Fruit fly (Drosophila melanogaster) whole organism, embryonic: ENCODE results near the gene Drgx.

ENCODE experiments used
- Adf1 ChIP-seq: fragments of 200-800 bp; sonication (Bioruptor generic); IDR thresholded peaks from 2 replicates; pipeline ENCODE4 v1.3.6; 2022; ENCODE audit warnings: missing biosample characterization, missing genetic modification characterization
- Aef1 ChIP-seq: fragments of 200-800 bp; sonication (Bioruptor generic); IDR thresholded peaks from 3 replicates; pipeline ENCODE4 v1.3.6; 2022; ENCODE audit warnings: missing biosample characterization, missing genetic modification characterization
- Antp ChIP-seq: fragments of 200-800 bp; sonication (Bioruptor generic); optimal IDR thresholded peaks from 3 replicates; lab custom pipeline; 2016; ENCODE audit warnings: missing biosample characterization, missing genetic modification characterization
- B-H2 ChIP-seq: fragments of 200-800 bp; sonication (Bioruptor generic); optimal IDR thresholded peaks from 2 replicates; lab custom pipeline; 2018; ENCODE audit warnings: missing biosample characterization, mild to moderate bottlenecking, missing genetic modification characterization
- BEAF-32 ChIP-seq: fragments of 200-800 bp; sonication (Bioruptor generic); optimal IDR thresholded peaks from 3 replicates; lab custom pipeline; 2017; ENCODE audit warnings: missing biosample characterization, missing genetic modification characterization, mild to moderate bottlenecking, moderate library complexity, missing genetic modification reagents
- Bgb ChIP-seq: fragments of 200-800 bp; sonication (Bioruptor generic); IDR thresholded peaks from 2 replicates; pipeline ENCODE4 v1.3.6; 2022; ENCODE audit warnings: missing biosample characterization, missing genetic modification characterization; ENCODE audit not compliant: partially characterized antibody
- BtbVII ChIP-seq: fragments of 200-800 bp; sonication (Bioruptor generic); optimal IDR thresholded peaks from 3 replicates; lab custom pipeline; 2017; ENCODE audit warnings: missing biosample characterization, mild to moderate bottlenecking, missing genetic modification characterization
- CG10147 ChIP-seq: fragments of 200-800 bp; sonication (Bioruptor generic); optimal IDR thresholded peaks from 2 replicates; lab custom pipeline; 2019; ENCODE audit warnings: missing biosample characterization, mild to moderate bottlenecking, missing genetic modification characterization, moderate library complexity
- CG13296 ChIP-seq: fragments of 200-800 bp; sonication (Bioruptor generic); optimal IDR thresholded peaks from 3 replicates; lab custom pipeline; 2018; ENCODE audit warnings: missing biosample characterization, mild to moderate bottlenecking, missing genetic modification characterization
- CG14710 ChIP-seq: fragments of 200-800 bp; sonication (Bioruptor generic); optimal IDR thresholded peaks from 3 replicates; lab custom pipeline; 2019; ENCODE audit warnings: missing biosample characterization, mild to moderate bottlenecking, missing genetic modification characterization, moderate library complexity
- CG15269 ChIP-seq: fragments of 200-800 bp; sonication (Bioruptor generic); optimal IDR thresholded peaks from 2 replicates; lab custom pipeline; 2018; ENCODE audit warnings: missing biosample characterization, mild to moderate bottlenecking, missing genetic modification characterization, moderate library complexity
- CG1529 ChIP-seq: fragments of 200-800 bp; sonication (Bioruptor generic); optimal IDR thresholded peaks from 3 replicates; lab custom pipeline; 2018; ENCODE audit warnings: missing biosample characterization, missing genetic modification characterization
- CG1602 ChIP-seq: fragments of 200-800 bp; sonication (Bioruptor generic); optimal IDR thresholded peaks from 3 replicates; lab custom pipeline; 2016; ENCODE audit warnings: missing biosample characterization, missing genetic modification characterization
- CG16815 ChIP-seq: fragments of 200-800 bp; sonication (Bioruptor generic); optimal IDR thresholded peaks from 3 replicates; lab custom pipeline; 2017; ENCODE audit warnings: missing biosample characterization, mild to moderate bottlenecking, missing genetic modification characterization
- CG18262 ChIP-seq: fragments of 200-800 bp; optimal IDR thresholded peaks from 3 replicates; lab custom pipeline; 2019; ENCODE audit warnings: missing biosample characterization, mild to moderate bottlenecking, missing genetic modification characterization, moderate library complexity
- CG2199 ChIP-seq: fragments of 200-800 bp; sonication (Bioruptor generic); IDR thresholded peaks from 3 replicates; pipeline ENCODE4 v1.3.6; 2022; ENCODE audit warnings: missing biosample characterization, missing genetic modification characterization
- CG2678 ChIP-seq: fragments of 200-800 bp; sonication (Bioruptor generic); optimal IDR thresholded peaks from 3 replicates; lab custom pipeline; 2019; ENCODE audit warnings: missing biosample characterization, mild to moderate bottlenecking, missing genetic modification characterization, moderate library complexity
- CG3407 ChIP-seq: fragments of 200-800 bp; sonication (Bioruptor generic); optimal IDR thresholded peaks from 2 replicates; lab custom pipeline; 2018; ENCODE audit warnings: missing biosample characterization, mild to moderate bottlenecking, missing genetic modification characterization
- CG3838 ChIP-seq: fragments of 200-800 bp; sonication (Bioruptor generic); optimal IDR thresholded peaks from 3 replicates; lab custom pipeline; 2016; ENCODE audit warnings: missing biosample characterization, missing genetic modification characterization
- CG6272 ChIP-seq: fragments of 200-800 bp; sonication (Bioruptor generic); IDR thresholded peaks from 2 replicates; pipeline ENCODE4 v1.3.6; 2022; ENCODE audit warnings: missing biosample characterization, missing genetic modification characterization
- CG6654 ChIP-seq: fragments of 200-800 bp; sonication (Bioruptor generic); optimal IDR thresholded peaks from 2 replicates; lab custom pipeline; 2017; ENCODE audit warnings: missing biosample characterization, mild to moderate bottlenecking, missing genetic modification characterization
- CG8089 ChIP-seq: fragments of 200-800 bp; sonication (Bioruptor generic); optimal IDR thresholded peaks from 3 replicates; lab custom pipeline; 2016; ENCODE audit warnings: missing biosample characterization, missing genetic modification characterization
- CG8924 ChIP-seq: fragments of 200-800 bp; optimal IDR thresholded peaks from 3 replicates; lab custom pipeline; 2019; ENCODE audit warnings: missing biosample characterization, mild to moderate bottlenecking, missing genetic modification characterization, moderate library complexity
- CG9876 ChIP-seq: fragments of 200-800 bp; sonication (Bioruptor generic); optimal IDR thresholded peaks from 2 replicates; lab custom pipeline; 2016; ENCODE audit warnings: missing biosample characterization, missing genetic modification characterization
- CHES-1-like ChIP-seq: fragments of 200-800 bp; sonication (Bioruptor generic); optimal IDR thresholded peaks from 2 replicates; lab custom pipeline; 2016; ENCODE audit warnings: missing biosample characterization, missing genetic modification characterization
- Eip74EF ChIP-seq, 2 experiments: fragments of 200-800 bp in 1 of 2; fragments of >200 bp in 1 of 2; sonication (Bioruptor generic) in 1 of 2; optimal IDR thresholded peaks; 2 replicates each; lab custom pipeline; 2017 to 2019; ENCODE audit warnings: missing biosample characterization in 2 of 2, missing genetic modification characterization in 2 of 2, mild to moderate bottlenecking in 1 of 2, moderate library complexity in 1 of 2
- GATAe ChIP-seq: fragments of 200-800 bp; sonication (Bioruptor generic); conservative IDR thresholded peaks from 2 replicates; pipeline ENCODE4 v1.3.6; 2022; ENCODE audit warnings: missing biosample characterization, missing genetic modification characterization
- HLH4C ChIP-seq: fragments of 200-800 bp; sonication (Bioruptor generic); IDR thresholded peaks from 3 replicates; pipeline ENCODE4 v1.3.6; 2022; ENCODE audit warnings: missing biosample characterization, missing genetic modification characterization; ENCODE audit not compliant: partially characterized antibody
- MTF-1 ChIP-seq: fragments of 200-800 bp; sonication (Bioruptor generic); optimal IDR thresholded peaks from 2 replicates; lab custom pipeline; 2018; ENCODE audit warnings: missing biosample characterization, mild to moderate bottlenecking, missing genetic modification characterization, borderline replicate concordance
- Mrtf ChIP-seq: fragments of 200-800 bp; sonication (Bioruptor generic); IDR thresholded peaks from 3 replicates; pipeline ENCODE4 v1.3.6; 2022; ENCODE audit warnings: missing biosample characterization, missing genetic modification characterization
- Ssrp ChIP-seq: fragments of 200-800 bp; sonication (Bioruptor generic); optimal IDR thresholded peaks from 2 replicates; lab custom pipeline; 2018; ENCODE audit warnings: missing biosample characterization, mild to moderate bottlenecking, missing genetic modification characterization, moderate library complexity
- Trl ChIP-seq, 3 experiments: fragments of >200 bp in 2 of 3; fragments of 200-800 bp in 1 of 3; sonication (Bioruptor generic) in 1 of 3; optimal IDR thresholded peaks; 2 replicates in 1 of 3; 3 replicates in 2 of 3; lab custom pipeline; 2016 to 2017; ENCODE audit warnings: missing biosample characterization in 1 of 3, missing genetic modification characterization in 1 of 3
- al ChIP-seq: fragments of 200-800 bp; sonication (Bioruptor generic); IDR thresholded peaks from 2 replicates; pipeline ENCODE4 v1.3.6; 2022; ENCODE audit warnings: missing biosample characterization, missing genetic modification characterization
- amos ChIP-seq: fragments of 200-800 bp; sonication (Bioruptor generic); IDR thresholded peaks from 2 replicates; pipeline ENCODE4 v1.3.6; 2022; ENCODE audit warnings: missing biosample characterization, missing genetic modification characterization; ENCODE audit not compliant: partially characterized antibody
- ara ChIP-seq: fragments of 200-800 bp; sonication (Bioruptor generic); IDR thresholded peaks from 2 replicates; pipeline ENCODE4 v1.3.6; 2022; ENCODE audit warnings: missing biosample characterization, missing genetic modification characterization
- bsh ChIP-seq, 2 experiments: fragments of 200-800 bp; sonication (Bioruptor generic); optimal IDR thresholded peaks; 2 replicates each; lab custom pipeline; 2017 to 2018; ENCODE audit warnings: mild to moderate bottlenecking in 2 of 2, missing biosample characterization in 2 of 2, missing genetic modification characterization in 2 of 2, moderate library complexity in 1 of 2
- caup ChIP-seq: fragments of 200-800 bp; sonication (Bioruptor generic); optimal IDR thresholded peaks from 3 replicates; lab custom pipeline; 2017; ENCODE audit warnings: missing biosample characterization, mild to moderate bottlenecking, missing genetic modification characterization, moderate library complexity; ENCODE audit not compliant: severe bottlenecking
- en ChIP-seq: fragments of 200-800 bp; sonication (Bioruptor generic); optimal IDR thresholded peaks from 2 replicates; lab custom pipeline; 2016; ENCODE audit warnings: missing biosample characterization, missing genetic modification characterization
- esg ChIP-seq: fragments of 200-800 bp; sonication (Bioruptor generic); conservative IDR thresholded peaks from 2 replicates; pipeline ENCODE4 v1.3.6; 2022; ENCODE audit warnings: missing biosample characterization, missing genetic modification characterization
- exex ChIP-seq: fragments of 200-800 bp; sonication (Bioruptor generic); optimal IDR thresholded peaks from 4 replicates; lab custom pipeline; 2018; ENCODE audit warnings: missing biosample characterization, mild to moderate bottlenecking, missing genetic modification characterization, moderate library complexity
- h ChIP-seq: fragments of >200 bp; optimal IDR thresholded peaks from 2 replicates; lab custom pipeline; 2017
- lilli ChIP-seq: fragments of 200-800 bp; sonication (Bioruptor generic); optimal IDR thresholded peaks from 3 replicates; lab custom pipeline; 2016; ENCODE audit warnings: missing biosample characterization, missing genetic modification characterization
- maf-S ChIP-seq: fragments of 200-800 bp; sonication (Bioruptor generic); optimal IDR thresholded peaks from 2 replicates; lab custom pipeline; 2016; ENCODE audit warnings: missing biosample characterization, missing genetic modification characterization
- peb ChIP-seq: fragments of 200-800 bp; sonication (Bioruptor generic); IDR thresholded peaks from 2 replicates; pipeline ENCODE4 v1.3.6; 2022; ENCODE audit warnings: missing biosample characterization, missing genetic modification characterization
- pita ChIP-seq: fragments of 200-800 bp; sonication (Bioruptor generic); optimal IDR thresholded peaks from 2 replicates; lab custom pipeline; 2017; ENCODE audit warnings: missing biosample characterization, mild to moderate bottlenecking, missing genetic modification characterization
- shn ChIP-seq: fragments of 200-800 bp; sonication (Bioruptor generic); optimal IDR thresholded peaks from 3 replicates; lab custom pipeline; 2016; ENCODE audit warnings: missing biosample characterization, missing genetic modification characterization
- sima ChIP-seq: fragments of 200-800 bp; sonication (Bioruptor generic); optimal IDR thresholded peaks from 2 replicates; lab custom pipeline; 2016; ENCODE audit warnings: missing biosample characterization, missing genetic modification characterization
- sisA ChIP-seq: fragments of 200-800 bp; sonication (Bioruptor generic); IDR thresholded peaks from 2 replicates; pipeline ENCODE4 v1.3.6; 2022; ENCODE audit warnings: missing biosample characterization, missing genetic modification characterization
- so ChIP-seq: fragments of 200-800 bp; sonication (Bioruptor generic); IDR thresholded peaks from 3 replicates; pipeline ENCODE4 v1.3.6; 2022; ENCODE audit warnings: missing biosample characterization, missing genetic modification characterization
- tap ChIP-seq: fragments of 200-800 bp; optimal IDR thresholded peaks from 3 replicates; lab custom pipeline; 2019; ENCODE audit warnings: missing biosample characterization, mild to moderate bottlenecking, missing genetic modification characterization, moderate library complexity

The Drgx gene

dm6 chr2L:3703260-3703659 is 40.7 kb downstream of the Drgx start, which contains the start of gene CG2816 (continued):
- no peak for TF ChIP-seq CG6654 (GFP tag; lab: Kevin White, UChicago)
- no peak for TF ChIP-seq pita (GFP tag; lab: Kevin White, UChicago)
- no peak for TF ChIP-seq B-H2
- peak; percentile 67 for TF ChIP-seq esg
- TF ChIP-seq CG9876 (GFP tag; lab: Kevin White, UChicago) = peak; percentile 75
- TF ChIP-seq Eip74EF (GFP tag; optimal IDR thresholded peaks at IDR 0.05; lab: Kevin White, UChicago) = no peak
- TF ChIP-seq MTF-1 (GFP tag; lab: Kevin White, UChicago) = no peak
- no peak for TF ChIP-seq Trl (optimal IDR thresholded peaks at IDR 0.05; lab: Kevin White, UChicago)
- TF ChIP-seq Trl (GFP tag; optimal IDR thresholded peaks at IDR 0.05; lab: Kevin White, UChicago) = peak; percentile 26
- TF ChIP-seq CG18262 (tag; lab: Kevin White, UChicago) = no peak
- TF ChIP-seq GATAe (GFP tag; lab: Robert Waterston, UW) = no peak
- TF ChIP-seq CG8089 (GFP tag; lab: Kevin White, UChicago) = peak; percentile 22
- peak; percentile 66 for TF ChIP-seq CG2678
- TF ChIP-seq HLH4C (GFP tag; lab: Robert Waterston, UW) = no peak
- peak; percentile 78; the same call in 2 of the 3 replicates for TF ChIP-seq Mrtf (GFP tag; lab: Robert Waterston, UW)
- no peak for TF ChIP-seq Bgb
- peak; percentile 95 for TF ChIP-seq al (GFP tag; lab: Robert Waterston, UW)
- peak; percentile 79 for TF ChIP-seq CHES-1-like (GFP tag; lab: Kevin White, UChicago)
- peak; percentile 33 for TF ChIP-seq BtbVII
- peak; percentile 24 for TF ChIP-seq tap
- TF ChIP-seq CG3838 = no peak
- TF ChIP-seq h = no peak
- 0 out of 2 replicates have a peak, but pooled peaks have one; percentile 27 for TF ChIP-seq ara
- no peak for TF ChIP-seq peb (GFP tag; lab: Robert Waterston, UW)
- no peak for TF ChIP-seq CG14710 (tag; lab: Kevin White, UChicago)
- TF ChIP-seq exex (tag; lab: Kevin White, UChicago) = no peak
- peak; percentile 56 for TF ChIP-seq CG16815 (GFP tag; lab: Kevin White, UChicago)
- no peak for TF ChIP-seq CG6272 (GFP tag; lab: Robert Waterston, UW)
- TF ChIP-seq Ssrp (tag; lab: Kevin White, UChicago) = no peak
- no peak for TF ChIP-seq bsh (GFP tag; optimal IDR thresholded peaks at IDR 0.05; lab: Kevin White, UChicago)
- peak; percentile 84 for TF ChIP-seq maf-S (GFP tag; lab: Kevin White, UChicago)
- no peak for TF ChIP-seq CG1529 (GFP tag; lab: Kevin White, UChicago)
- peak; percentile 64 for TF ChIP-seq CG8924
- no peak for TF ChIP-seq so (GFP tag; lab: Robert Waterston, UW)
- TF ChIP-seq sima (GFP tag; lab: Kevin White, UChicago) = no peak
- no peak for TF ChIP-seq amos (GFP tag; lab: Robert Waterston, UW)
- peak; percentile 7 for TF ChIP-seq en
- TF ChIP-seq lilli (GFP tag; lab: Kevin White, UChicago) = peak; percentile 93
- TF ChIP-seq CG1602 (GFP tag; lab: Kevin White, UChicago) = no peak
- peak; percentile 51 for TF ChIP-seq caup (GFP tag; lab: Kevin White, UChicago)
- TF ChIP-seq CG15269 (tag; lab: Kevin White, UChicago) = peak; percentile 79
- TF ChIP-seq CG13296 = peak; percentile 38
- TF ChIP-seq Aef1 = peak; percentile 60; the same call in 2 of the 3 replicates
- TF ChIP-seq CG10147 = no peak
- TF ChIP-seq Adf1 (GFP tag; lab: Robert Waterston, UW) = peak; percentile 63
- no peak for TF ChIP-seq sisA (GFP tag; lab: Robert Waterston, UW)
- no peak for TF ChIP-seq CG2199
- TF ChIP-seq BEAF-32 (GFP tag; lab: Kevin White, UChicago) = no peak
- peak; percentile 67 for TF ChIP-seq shn (GFP tag; lab: Kevin White, UChicago)
- TF ChIP-seq Antp (GFP tag; lab: Kevin White, UChicago) = peak; percentile 32
- TF ChIP-seq CG3407 = no peak
